Fruit fly (Drosophila melanogaster): ENCODE data around the gene CG1316.

Gene CG1316

DNA sequence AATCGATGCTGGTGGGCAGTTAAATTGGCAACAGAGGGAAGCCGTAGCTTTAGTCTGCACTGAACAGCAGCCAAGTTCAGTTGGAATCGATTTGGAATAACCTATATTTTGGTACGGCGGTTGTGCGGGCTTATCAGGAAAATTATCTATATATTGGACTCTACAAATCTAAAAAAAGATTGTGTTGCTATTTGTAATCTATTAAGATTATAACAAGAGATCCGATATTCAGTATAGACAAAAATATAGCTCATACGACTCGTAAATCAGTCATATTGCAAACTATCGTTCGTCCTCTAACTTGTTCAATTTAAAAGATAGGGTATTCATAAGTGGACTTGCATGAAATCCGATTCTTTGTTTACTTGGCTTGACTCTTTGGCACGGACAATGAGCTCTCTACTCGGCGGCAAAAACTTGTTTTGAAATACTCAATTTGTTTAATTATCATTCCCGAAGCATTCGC, 5.0 kb downstream of the CG1316 start, which contains the start of gene Hexo1 (continued):
- peak; percentile 54 for TF ChIP-seq CG13296 (GFP tag; optimal IDR thresholded peaks at IDR 0.05)
- TF ChIP-seq salm (tag; optimal IDR thresholded peaks at IDR 0.05), result no peak
- peak; percentile 35 for TF ChIP-seq nmo (GFP tag; optimal IDR thresholded peaks at IDR 0.05)
- TF ChIP-seq lilli (GFP tag; optimal IDR thresholded peaks at IDR 0.05), result peak; percentile 39
- no peak for TF ChIP-seq ind (GFP tag; optimal IDR thresholded peaks at IDR 0.05)
- no peak for TF ChIP-seq Opbp (GFP tag; IDR thresholded peaks at IDR 0.05; ENCODE audit: partially characterized antibody)
- no peak for TF ChIP-seq ro (GFP tag; IDR thresholded peaks at IDR 0.05)
- peak; percentile 6 for TF ChIP-seq NfI (GFP tag; optimal IDR thresholded peaks at IDR 0.05)
- TF ChIP-seq CG10147 (GFP tag; optimal IDR thresholded peaks at IDR 0.05), result peak; percentile 3
- no peak for TF ChIP-seq gt (GFP tag; IDR thresholded peaks at IDR 0.05)
- no peak for TF ChIP-seq br (optimal IDR thresholded peaks at IDR 0.05)
- TF ChIP-seq CG11695 (GFP tag; IDR thresholded peaks at IDR 0.05), result 0 out of 3 replicates have a peak, but pooled peaks have one; percentile 40
- TF ChIP-seq phol (tag; optimal IDR thresholded peaks at IDR 0.05), result peak; percentile 10
- TF ChIP-seq HLHmδ (GFP tag; optimal IDR thresholded peaks at IDR 0.05), result no peak
- TF ChIP-seq Ets65A (GFP tag), result peak; percentile 92
- TF ChIP-seq fd102C (GFP tag; optimal IDR thresholded peaks at IDR 0.05), result no peak
- no peak for TF ChIP-seq sqz (GFP tag; optimal IDR thresholded peaks at IDR 0.05)
- TF ChIP-seq bsh (GFP tag; optimal IDR thresholded peaks at IDR 0.05), result peak; percentile 35 to 58
- TF ChIP-seq ci (GFP tag; IDR thresholded peaks at IDR 0.05), result peak; percentile 56; the same call in 1 of the 3 replicates
- TF ChIP-seq ewg (GFP tag; optimal IDR thresholded peaks at IDR 0.05), result no peak
- peak; percentile 59 for TF ChIP-seq nom (GFP tag; optimal IDR thresholded peaks at IDR 0.05)
- TF ChIP-seq CoRest (tag; optimal IDR thresholded peaks at IDR 0.05), result no peak
- TF ChIP-seq Aef1 (GFP tag; IDR thresholded peaks at IDR 0.05), result no peak
- TF ChIP-seq exex (tag; optimal IDR thresholded peaks at IDR 0.05), result peak; percentile 48
- peak; percentile 36 for TF ChIP-seq odd (GFP tag; optimal IDR thresholded peaks at IDR 0.05)
- peak; percentile 2 for TF ChIP-seq CG4854 (GFP tag; optimal IDR thresholded peaks at IDR 0.05)
- TF ChIP-seq Hr78 (GFP tag; optimal IDR thresholded peaks at IDR 0.05), result peak in 1 of 2 experiments; percentile 15
- TF ChIP-seq Hsf (GFP tag; optimal IDR thresholded peaks at IDR 0.05), result no peak
- peak; percentile 51 for TF ChIP-seq CG2678 (tag; optimal IDR thresholded peaks at IDR 0.05)
- TF ChIP-seq pan (optimal IDR thresholded peaks at IDR 0.05), result no peak
- peak in 1 of 2 experiments; percentile 36 for TF ChIP-seq pan (GFP tag; optimal IDR thresholded peaks at IDR 0.05 in 1 of 2, IDR thresholded peaks at IDR 0.05 in 1 of 2)
- no peak for TF ChIP-seq tgo (GFP tag; IDR thresholded peaks at IDR 0.05)
- peak; percentile 34 for TF ChIP-seq CG12219 (GFP tag; optimal IDR thresholded peaks at IDR 0.05)
- TF ChIP-seq Dbx (GFP tag; IDR thresholded peaks at IDR 0.05), result peak; percentile 20; the same call in 1 of the 3 replicates
- TF ChIP-seq CG12391 (tag; optimal IDR thresholded peaks at IDR 0.05), result peak; percentile 27
- TF ChIP-seq slp2 (GFP tag; optimal IDR thresholded peaks at IDR 0.05), result no peak
- peak; percentile 23 for TF ChIP-seq CG18011 (GFP tag; optimal IDR thresholded peaks at IDR 0.05)
- TF ChIP-seq CG4730 (GFP tag; IDR thresholded peaks at IDR 0.05), result no peak
- no peak for TF ChIP-seq knrl (GFP tag; IDR thresholded peaks at IDR 0.05; ENCODE audit: partially characterized antibody)
- TF ChIP-seq CrebB (tag; optimal IDR thresholded peaks at IDR 0.05), result peak; percentile 23
- no peak for TF ChIP-seq lbe (GFP tag; optimal IDR thresholded peaks at IDR 0.05)
- TF ChIP-seq PHDP (tag; optimal IDR thresholded peaks at IDR 0.05), result peak; percentile 48
- TF ChIP-seq CG10979 (tag; optimal IDR thresholded peaks at IDR 0.05), result peak; percentile 21
- TF ChIP-seq cwo (GFP tag; optimal IDR thresholded peaks at IDR 0.05), result peak; percentile 17
- peak; percentile 12 for TF ChIP-seq CG12769 (tag; optimal IDR thresholded peaks at IDR 0.05)
- peak; percentile 10 for TF ChIP-seq bcd (GFP tag; optimal IDR thresholded peaks at IDR 0.05)
- peak; percentile 36 for TF ChIP-seq unpg (GFP tag; optimal IDR thresholded peaks at IDR 0.05)
- TF ChIP-seq Xbp1 (GFP tag; optimal IDR thresholded peaks at IDR 0.05), result peak; percentile 1
- no peak for TF ChIP-seq sima (GFP tag; optimal IDR thresholded peaks at IDR 0.05)
- no peak for TF ChIP-seq CG8359 (GFP tag; optimal IDR thresholded peaks at IDR 0.05; ENCODE audit: borderline replicate concordance)
